Fruit fly (Drosophila melanogaster) whole organism, wandering third instar larva: Measurements from ENCODE around the gene Pld3.
A peak's percentile ranks its signal among the peaks of the same experiment; 100 is the strongest.

Source experiments
- Abd-B ChIP-seq: fragments of >200 bp; optimal IDR thresholded peaks from 2 replicates; lab custom pipeline; 2017; ENCODE audit warnings: missing biosample characterization, missing genetic modification characterization
- CG32264 ChIP-seq: fragments of 200-800 bp; sonication (Bioruptor generic); optimal IDR thresholded peaks from 2 replicates; lab custom pipeline; 2016; ENCODE audit warnings: missing biosample characterization, missing genetic modification characterization
- CG9705 ChIP-seq: fragments of 200-800 bp; sonication (Bioruptor generic); optimal IDR thresholded peaks from 2 replicates; lab custom pipeline; 2018; ENCODE audit warnings: missing biosample characterization, mild to moderate bottlenecking, missing genetic modification characterization
- CrebA ChIP-seq: fragments of 200-800 bp; sonication (Bioruptor generic); optimal IDR thresholded peaks from 2 replicates; lab custom pipeline; 2016; ENCODE audit warnings: missing biosample characterization, mild to moderate bottlenecking, missing genetic modification characterization, borderline replicate concordance
- Dfd ChIP-seq: fragments of >200 bp; optimal IDR thresholded peaks from 2 replicates; lab custom pipeline; 2017; ENCODE audit warnings: missing biosample characterization, missing genetic modification characterization
- Dif ChIP-seq: fragments of 200-275, 200-300 bp; sonication (Bioruptor generic); optimal IDR thresholded peaks from 2 replicates; lab custom pipeline; 2018; ENCODE audit warnings: missing biosample characterization, missing genetic modification characterization; ENCODE audit not compliant: partially characterized antibody
- GATAd ChIP-seq: sonication (Bioruptor generic); optimal IDR thresholded peaks from 2 replicates; lab custom pipeline; 2016; ENCODE audit warnings: missing biosample characterization, missing genetic modification characterization
- HLH106 ChIP-seq: fragments of 200-800 bp; optimal IDR thresholded peaks from 3 replicates; lab custom pipeline; 2019; ENCODE audit warnings: missing biosample characterization, mild to moderate bottlenecking, missing genetic modification characterization, moderate library complexity
- Hnf4 ChIP-seq: fragments of 200-800 bp; sonication (Bioruptor generic); optimal IDR thresholded peaks from 2 replicates; lab custom pipeline; 2016; ENCODE audit warnings: missing biosample characterization, mild to moderate bottlenecking, missing genetic modification characterization
- Hr83 ChIP-seq: fragments of 200-300 bp; sonication (Bioruptor generic); optimal IDR thresholded peaks from 2 replicates; lab custom pipeline; 2016; ENCODE audit warnings: missing biosample characterization, mild to moderate bottlenecking, missing genetic modification characterization, moderate library complexity; ENCODE audit not compliant: poor library complexity, severe bottlenecking
- Jra ChIP-seq: sonication (Bioruptor generic); optimal IDR thresholded peaks from 2 replicates; lab custom pipeline; 2016; ENCODE audit warnings: missing biosample characterization, missing genetic modification characterization
- Mio ChIP-seq: sonication (Bioruptor generic); optimal IDR thresholded peaks from 2 replicates; lab custom pipeline; 2016; ENCODE audit warnings: missing biosample characterization, missing genetic modification characterization
- Myc ChIP-seq: fragments of >200 bp; optimal IDR thresholded peaks from 2 replicates; lab custom pipeline; 2017
- N ChIP-seq: fragments of >200 bp; optimal IDR thresholded peaks from 2 replicates; lab custom pipeline; 2018; ENCODE audit warnings: missing biosample characterization, missing external identifiers, missing genetic modification characterization
- OdsH ChIP-seq: fragments of 200-800 bp; sonication (Bioruptor generic); optimal IDR thresholded peaks from 2 replicates; lab custom pipeline; 2016; ENCODE audit warnings: missing biosample characterization, mild to moderate bottlenecking, missing genetic modification characterization
- Rel ChIP-seq, 2 experiments: fragments of 200-800 bp; sonication (Bioruptor generic) in 1 of 2; optimal IDR thresholded peaks; 2 replicates in 1 of 2; 3 replicates in 1 of 2; lab custom pipeline; 2016 to 2019; ENCODE audit warnings: mild to moderate bottlenecking in 2 of 2, missing biosample characterization in 2 of 2, missing genetic modification characterization in 2 of 2, moderate library complexity in 1 of 2
- Sp1 ChIP-seq: fragments of 200-800 bp; sonication (Bioruptor generic); optimal IDR thresholded peaks from 3 replicates; lab custom pipeline; 2019; ENCODE audit warnings: missing biosample characterization, mild to moderate bottlenecking, missing genetic modification characterization, moderate library complexity
- Vsx2 ChIP-seq: fragments of 200-300, 225-300 bp; sonication (Bioruptor generic); optimal IDR thresholded peaks from 2 replicates; lab custom pipeline; 2018; ENCODE audit warnings: missing biosample characterization, missing genetic modification characterization; ENCODE audit not compliant: partially characterized antibody
- br ChIP-seq: fragments of 200-800 bp; sonication (Bioruptor generic); optimal IDR thresholded peaks from 2 replicates; lab custom pipeline; 2016; ENCODE audit warnings: missing biosample characterization, missing genetic modification characterization
- brk ChIP-seq: fragments of 200-800 bp; sonication (Bioruptor generic); optimal IDR thresholded peaks from 2 replicates; lab custom pipeline; 2016; ENCODE audit warnings: missing biosample characterization, mild to moderate bottlenecking, missing genetic modification characterization
- dl ChIP-seq, 2 experiments: fragments of 175-275, 200-275 bp in 1 of 2; fragments of 200-275 bp in 1 of 2; sonication (Bioruptor generic); optimal IDR thresholded peaks; lab custom pipeline; 2018; ENCODE audit warnings: mild to moderate bottlenecking in 2 of 2, missing biosample characterization in 2 of 2, missing genetic modification characterization in 2 of 2, moderate library complexity in 2 of 2; ENCODE audit not compliant: partially characterized antibody in 2 of 2, insufficient read depth in 1 of 2
- dmrt93B ChIP-seq: fragments of 200-800 bp; sonication (Bioruptor generic); optimal IDR thresholded peaks from 2 replicates; lab custom pipeline; 2018; ENCODE audit warnings: missing biosample characterization, mild to moderate bottlenecking, missing genetic modification characterization
- dsf ChIP-seq: sonication (Bioruptor generic); optimal IDR thresholded peaks from 2 replicates; lab custom pipeline; 2016; ENCODE audit warnings: missing biosample characterization, missing genetic modification characterization, borderline replicate concordance
- ey ChIP-seq: fragments of 200-800 bp; sonication (Bioruptor generic); optimal IDR thresholded peaks from 2 replicates; lab custom pipeline; 2016; ENCODE audit warnings: missing biosample characterization, missing genetic modification characterization
- foxo ChIP-seq, 2 experiments: fragments of 200-800 bp; sonication (Bioruptor generic); optimal IDR thresholded peaks; 2 replicates in 1 of 2; 3 replicates in 1 of 2; lab custom pipeline; 2016 to 2017; ENCODE audit warnings: missing biosample characterization in 2 of 2, missing genetic modification characterization in 2 of 2
- fru ChIP-seq: fragments of 200-800 bp; sonication (Bioruptor generic); optimal IDR thresholded peaks from 3 replicates; lab custom pipeline; 2016; ENCODE audit warnings: missing biosample characterization, mild to moderate bottlenecking, missing genetic modification characterization
- h ChIP-seq: fragments of 200-800 bp; sonication (Bioruptor generic); optimal IDR thresholded peaks from 3 replicates; lab custom pipeline; 2016; ENCODE audit warnings: missing biosample characterization, mild to moderate bottlenecking, missing genetic modification characterization
- jim ChIP-seq: fragments of 175-275, 200-325 bp; sonication (Bioruptor generic); optimal IDR thresholded peaks from 2 replicates; lab custom pipeline; 2016; ENCODE audit warnings: missing biosample characterization, mild to moderate bottlenecking, missing genetic modification characterization
- lola ChIP-seq: fragments of >200 bp; optimal IDR thresholded peaks from 2 replicates; lab custom pipeline; 2017; ENCODE audit warnings: missing biosample characterization, missing genetic modification characterization
- pan ChIP-seq: fragments of >200 bp; optimal IDR thresholded peaks from 2 replicates; lab custom pipeline; 2017
- psq ChIP-seq: fragments of 200-800 bp; sonication (Bioruptor generic); optimal IDR thresholded peaks from 3 replicates; lab custom pipeline; 2017; ENCODE audit warnings: missing biosample characterization, mild to moderate bottlenecking, missing genetic modification characterization, moderate library complexity
- rgr ChIP-seq: fragments of 200-800 bp; sonication (Bioruptor generic); optimal IDR thresholded peaks from 3 replicates; lab custom pipeline; 2016; ENCODE audit warnings: missing biosample characterization, mild to moderate bottlenecking, missing genetic modification characterization
- sage ChIP-seq: fragments of 200-800 bp; sonication (Bioruptor generic); optimal IDR thresholded peaks from 2 replicates; lab custom pipeline; 2016; ENCODE audit warnings: missing biosample characterization, mild to moderate bottlenecking, missing genetic modification characterization
- sv ChIP-seq: fragments of 200-800 bp; sonication (Bioruptor generic); optimal IDR thresholded peaks from 3 replicates; lab custom pipeline; 2016; ENCODE audit warnings: missing biosample characterization, missing genetic modification characterization
- tai ChIP-seq: sonication (Bioruptor generic); optimal IDR thresholded peaks from 2 replicates; lab custom pipeline; 2016; ENCODE audit warnings: missing biosample characterization, missing genetic modification characterization
- usp ChIP-seq: fragments of >200 bp; optimal IDR thresholded peaks from 2 replicates; lab custom pipeline; 2017; ENCODE audit warnings: missing biosample characterization, missing genetic modification characterization
- woc ChIP-seq: sonication (Bioruptor generic); optimal IDR thresholded peaks from 2 replicates; lab custom pipeline; 2016; ENCODE audit warnings: missing biosample characterization, mild to moderate bottlenecking, missing genetic modification characterization

The Pld3 gene

DNA sequence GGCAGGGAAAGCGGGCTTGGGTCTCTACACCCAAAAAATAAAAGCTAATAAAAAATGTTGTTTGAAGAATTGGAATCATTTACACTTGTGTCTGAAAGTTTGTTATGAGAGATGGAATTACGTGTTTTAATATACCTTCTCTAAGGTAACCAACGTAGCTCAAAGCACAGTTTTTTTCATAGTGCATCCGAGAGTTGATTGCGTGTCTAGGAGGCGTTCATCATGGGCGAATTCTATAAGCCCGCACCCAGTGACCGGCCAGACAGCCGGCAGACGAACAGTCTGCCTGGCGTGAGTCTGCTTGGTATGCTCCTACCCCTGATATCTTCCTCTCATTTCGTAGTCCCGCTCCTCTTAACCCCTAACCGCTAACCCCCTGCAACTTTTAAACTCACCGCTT lies 29.1 kb downstream of the Pld3 start:
- TF ChIP-seq h (no peak), Vsx2 (GFP tag; lab: Kevin White, UChicago) (no peak), GATAd (GFP tag; lab: Kevin White, UChicago) (no peak), br (no peak), Myc (lab: Kevin White, UChicago) (no peak), rgr (no peak), Dif (GFP tag; lab: Kevin White, UChicago) (no peak), N (GFP tag; lab: Kevin White, UChicago) (no peak), jim (no peak), sv (GFP tag; lab: Kevin White, UChicago) (no peak), Sp1 (GFP tag; lab: Kevin White, UChicago) (no peak), Hr83 (no peak), CG32264 (GFP tag; lab: Kevin White, UChicago) (no peak), Dfd (GFP tag; lab: Kevin White, UChicago) (no peak), Jra (GFP tag; lab: Kevin White, UChicago) (no peak), CrebA (no peak), psq (no peak), CG9705 (no peak)

DNA sequence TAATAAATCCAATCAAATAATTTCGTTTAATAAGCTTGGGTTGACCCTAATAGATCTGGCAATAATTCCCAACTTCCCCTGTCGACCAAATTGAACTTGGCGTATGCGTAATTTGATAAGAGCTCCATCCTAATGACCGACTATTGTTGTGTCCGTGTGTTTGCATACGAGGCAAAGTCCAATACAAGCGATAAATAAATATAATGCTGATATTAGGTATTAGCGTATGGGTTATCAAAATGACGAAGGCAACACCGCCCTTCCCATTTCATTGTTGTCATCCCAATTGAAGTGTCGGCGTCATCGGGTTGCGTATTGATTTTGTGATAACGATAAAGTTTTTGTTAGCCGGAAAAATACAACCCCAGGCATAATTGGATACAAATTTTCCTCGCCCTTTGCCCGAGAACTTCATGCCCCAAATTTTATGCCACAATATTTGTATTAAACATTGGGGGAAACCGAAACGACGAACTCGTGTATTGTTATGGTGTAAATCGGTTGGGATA lies 30.7 kb downstream of the Pld3 start:
- no peak for TF ChIP-seq Sp1 (GFP tag; lab: Kevin White, UChicago)
- no peak for TF ChIP-seq sv (GFP tag; lab: Kevin White, UChicago)
- TF ChIP-seq pan (lab: Kevin White, UChicago), result no peak
- no peak for TF ChIP-seq N (GFP tag; lab: Kevin White, UChicago)
- no peak for TF ChIP-seq dl (GFP tag; optimal IDR thresholded peaks at IDR 0.05; lab: Kevin White, UChicago; ENCODE audit: insufficient read depth in 1 of 2, partially characterized antibody in 2 of 2)
- TF ChIP-seq Mio (GFP tag; lab: Kevin White, UChicago), result no peak
- no peak for TF ChIP-seq OdsH (GFP tag; lab: Kevin White, UChicago)
- no peak for TF ChIP-seq Vsx2 (GFP tag; lab: Kevin White, UChicago)
- no peak for TF ChIP-seq HLH106 (tag; lab: Kevin White, UChicago)
- TF ChIP-seq foxo (GFP tag; optimal IDR thresholded peaks at IDR 0.05; lab: Kevin White, UChicago), result no peak
- TF ChIP-seq Abd-B, result no peak
- no peak for TF ChIP-seq CG32264 (GFP tag; lab: Kevin White, UChicago)
- TF ChIP-seq Hnf4 (GFP tag; lab: Kevin White, UChicago), result no peak
- no peak for TF ChIP-seq Dif (GFP tag; lab: Kevin White, UChicago)
- TF ChIP-seq tai (GFP tag; lab: Kevin White, UChicago), result no peak

DNA sequence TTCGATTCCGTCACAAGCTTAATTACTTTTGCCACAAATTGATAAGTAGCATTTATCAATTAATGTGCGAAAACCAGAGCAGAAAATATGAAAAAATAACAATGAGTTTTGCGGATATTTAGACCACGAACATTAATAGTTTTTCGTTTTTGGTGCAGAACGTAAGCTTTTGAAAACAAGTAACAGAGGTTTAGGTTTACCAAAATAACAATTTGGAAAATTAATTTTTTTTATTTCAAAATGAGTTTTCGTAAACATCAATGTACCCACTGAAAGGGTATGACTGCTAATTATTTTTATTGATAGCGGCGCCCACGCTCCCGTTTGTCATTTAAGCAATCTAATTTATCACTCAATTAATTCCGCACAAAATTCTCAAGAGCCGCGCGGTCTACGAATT lies 36.7 kb downstream of the Pld3 start:
- TF ChIP-seq CG32264 (GFP tag; lab: Kevin White, UChicago) (no peak), Mio (GFP tag; lab: Kevin White, UChicago) (no peak), pan (lab: Kevin White, UChicago) (no peak), OdsH (GFP tag; lab: Kevin White, UChicago) (no peak), dmrt93B (no peak), foxo (GFP tag; optimal IDR thresholded peaks at IDR 0.05; lab: Kevin White, UChicago) (peak in 1 of 2 experiments; percentile 12), CG9705 (no peak), N (GFP tag; lab: Kevin White, UChicago) (no peak), Rel (GFP tag; optimal IDR thresholded peaks at IDR 0.05; lab: Kevin White, UChicago) (no peak), Rel (tag; optimal IDR thresholded peaks at IDR 0.05; lab: Kevin White, UChicago) (no peak), rgr (peak; percentile 4), ey (GFP tag; lab: Kevin White, UChicago) (peak; percentile 9), brk (GFP tag; lab: Kevin White, UChicago) (no peak), lola (no peak), jim (no peak), br (no peak), h (peak; percentile 14), Abd-B (no peak), dsf (GFP tag; lab: Kevin White, UChicago) (no peak)
- TF ChIP-seq, all 38 proteins: peak for 4

DNA sequence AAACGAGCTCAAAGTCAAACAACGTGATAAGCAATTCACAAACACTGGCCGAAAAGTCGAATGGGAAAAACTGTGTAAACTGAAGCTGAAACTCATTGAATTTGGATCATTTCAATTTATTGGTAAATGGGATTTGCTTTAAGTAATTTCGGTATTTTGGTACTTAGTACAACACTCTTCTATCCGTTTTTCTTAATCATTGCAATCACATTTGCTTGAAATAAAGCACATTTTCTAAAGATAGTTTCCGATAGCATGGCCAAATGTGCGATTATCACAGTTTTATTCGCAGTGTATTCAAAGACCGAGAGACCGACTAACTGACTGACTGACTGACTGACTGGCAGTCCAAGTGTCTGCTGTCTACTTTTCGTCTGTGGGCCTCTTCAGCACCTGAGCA lies 37.9 kb downstream of the Pld3 start:
- TF ChIP-seq h (peak; percentile 39), Dif (GFP tag; lab: Kevin White, UChicago) (no peak), Hr83 (no peak), ey (GFP tag; lab: Kevin White, UChicago) (no peak), rgr (no peak), jim (no peak), usp (no peak), N (GFP tag; lab: Kevin White, UChicago) (no peak), dsf (GFP tag; lab: Kevin White, UChicago) (no peak), woc (GFP tag; lab: Kevin White, UChicago) (no peak), Vsx2 (GFP tag; lab: Kevin White, UChicago) (no peak), Myc (lab: Kevin White, UChicago) (no peak), CG32264 (GFP tag; lab: Kevin White, UChicago) (no peak), HLH106 (tag; lab: Kevin White, UChicago) (peak; percentile 28), sv (GFP tag; lab: Kevin White, UChicago) (no peak), foxo (GFP tag; optimal IDR thresholded peaks at IDR 0.05; lab: Kevin White, UChicago) (peak in 1 of 2 experiments; percentile 8), dmrt93B (no peak), Sp1 (GFP tag; lab: Kevin White, UChicago) (no peak), fru (GFP tag; lab: Kevin White, UChicago) (peak; percentile 46), sage (GFP tag; lab: Kevin White, UChicago) (no peak)
